Worm (Caenorhabditis elegans): ENCODE measurements around the gene Y39G8B.9.

Y39G8B.9 gene

DNA sequence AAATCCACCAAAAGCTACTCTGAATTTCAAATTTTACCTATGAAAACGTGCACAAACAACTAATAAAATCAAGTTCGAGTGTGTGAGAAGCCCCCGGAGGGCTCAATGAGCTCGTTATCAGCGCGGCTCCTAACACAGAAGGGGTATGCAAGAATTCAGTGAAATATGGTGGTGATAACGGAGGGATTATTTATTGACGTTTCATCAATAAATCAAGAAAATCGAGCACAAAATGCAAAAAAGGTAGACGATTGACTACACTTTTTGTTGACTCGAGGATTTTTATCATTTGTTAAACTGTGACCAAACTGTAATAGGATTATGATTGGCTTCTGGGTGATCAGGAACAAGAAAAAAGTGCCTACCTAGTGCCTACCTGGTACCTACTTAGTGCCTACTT is 23.7 kb upstream of the Y39G8B.9 start, which contains the start of gene zip-3:
TSS of gene zip-3 (minus strand) at position 21 of the 400 bp plus-strand sequence.
- no peak for TF ChIP-seq unc-120 (tag; optimal IDR thresholded peaks at IDR 0.05; ENCODE audit: poor library complexity, severe bottlenecking)
- TF ChIP-seq lsy-2 (tag; optimal IDR thresholded peaks at IDR 0.05) = no peak

DNA sequence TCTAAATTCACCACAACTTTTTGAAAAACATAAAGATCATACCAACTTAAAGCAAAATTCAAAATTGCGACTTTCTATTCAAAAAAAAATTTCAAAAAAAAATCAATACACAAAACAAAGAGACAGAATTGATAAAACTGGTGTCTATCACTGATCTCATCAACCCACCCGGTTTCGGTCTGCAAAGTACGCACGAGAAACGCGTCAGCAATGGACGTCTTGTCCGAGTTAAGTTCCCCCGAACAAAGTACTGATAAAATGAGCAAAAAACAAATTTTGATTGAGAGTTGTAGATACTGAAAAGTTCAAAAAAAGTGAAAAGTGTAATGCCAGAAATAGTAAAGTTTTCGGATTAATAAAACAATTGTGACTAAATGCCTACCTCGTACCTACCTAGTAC is 22.8 kb upstream of the Y39G8B.9 start:
- TF ChIP-seq hlh-1 (tag; optimal IDR thresholded peaks at IDR 0.05) = no peak

DNA sequence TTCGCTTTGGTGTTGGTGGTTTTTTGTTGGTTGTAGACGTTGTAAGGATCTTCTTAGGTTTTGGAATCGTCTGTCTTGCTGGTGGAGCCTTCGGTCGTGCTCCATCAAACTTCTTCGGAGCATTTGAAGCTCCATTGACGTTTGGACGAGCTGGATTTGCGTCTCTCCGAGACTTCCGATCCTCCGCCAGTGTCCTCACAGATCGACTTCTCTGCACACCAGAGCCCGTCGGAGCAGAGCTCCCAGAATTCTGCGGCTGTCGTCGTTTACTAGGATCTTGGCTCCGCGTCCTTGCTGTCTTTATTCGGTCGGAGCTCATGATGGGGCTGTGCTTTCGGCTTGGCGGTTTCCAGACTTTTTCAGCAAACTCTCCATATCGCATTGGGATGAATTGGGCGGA is 19.6 kb upstream of the Y39G8B.9 start:
- no peak for TF ChIP-seq ceh-39 (tag; optimal IDR thresholded peaks at IDR 0.05)
- TF ChIP-seq elt-1 (tag; optimal IDR thresholded peaks at IDR 0.05; ENCODE audit: borderline replicate concordance, insufficient read depth) = no peak
- TF ChIP-seq nhr-28 (tag; optimal IDR thresholded peaks at IDR 0.05) = no peak
- no peak for TF ChIP-seq elt-3 (tag; optimal IDR thresholded peaks at IDR 0.05)
- TF ChIP-seq ceh-83 (GFP tag; optimal IDR thresholded peaks at IDR 0.05) = no peak
- TF ChIP-seq unc-62 (GFP tag; optimal IDR thresholded peaks at IDR 0.05) = no peak
- no peak for TF ChIP-seq nhr-76 (tag; optimal IDR thresholded peaks at IDR 0.05)
- no peak for TF ChIP-seq zip-8 (tag; optimal IDR thresholded peaks at IDR 0.05)

DNA sequence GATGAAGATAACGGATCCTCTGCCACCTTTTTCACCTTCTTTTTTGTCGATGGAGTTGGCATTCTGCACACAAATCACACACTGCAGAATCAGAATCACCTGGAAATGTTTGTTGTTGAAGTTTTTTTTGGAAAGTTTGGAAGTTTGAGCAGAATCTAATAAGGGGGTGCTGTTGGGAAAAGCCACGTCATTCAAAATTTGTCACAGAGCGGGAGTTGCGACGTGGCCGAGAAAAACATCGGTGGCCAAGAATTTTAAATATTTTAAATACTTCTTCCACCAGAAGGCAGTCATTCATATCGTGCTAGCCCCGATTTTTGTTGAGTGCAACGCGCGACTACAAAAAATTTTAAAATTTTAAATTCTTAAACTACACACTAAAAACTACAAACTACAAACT is 18.8 kb upstream of the Y39G8B.9 start, which contains the start of gene rpi-1:
TSS of gene rpi-1 (minus strand) at position 101 of the 400 bp plus-strand sequence.
- no peak for TF ChIP-seq pha-4 (tag; optimal IDR thresholded peaks at IDR 0.05)
- no peak for TF ChIP-seq lin-13 (tag; optimal IDR thresholded peaks at IDR 0.05)
- TF ChIP-seq lsy-2 (tag; optimal IDR thresholded peaks at IDR 0.05) = no peak
- no peak for TF ChIP-seq lin-32 (GFP tag; optimal IDR thresholded peaks at IDR 0.05)

DNA sequence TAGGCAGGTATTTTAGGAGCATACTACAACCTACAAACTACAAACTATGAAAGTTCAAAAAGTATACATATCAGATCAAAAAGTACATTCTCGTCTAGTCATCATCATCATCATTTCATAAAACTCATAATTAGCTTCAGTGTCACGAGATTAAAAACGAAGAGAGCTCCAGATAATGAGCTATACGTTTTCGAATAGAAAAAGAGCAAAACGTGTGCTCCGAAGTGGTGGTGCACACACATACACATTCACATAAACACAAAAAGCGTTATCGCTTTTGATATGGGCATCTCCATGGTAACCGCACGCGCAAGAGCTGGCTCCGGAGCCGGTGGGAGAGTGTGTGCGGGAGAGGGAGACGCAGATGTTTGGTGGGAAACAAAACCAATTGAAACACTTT is 16.8 kb upstream of the Y39G8B.9 start:
- no peak for TF ChIP-seq ceh-39 (tag; optimal IDR thresholded peaks at IDR 0.05)
- TF ChIP-seq lin-13 (tag; optimal IDR thresholded peaks at IDR 0.05) = no peak
- no peak for TF ChIP-seq flh-1 (GFP tag; optimal IDR thresholded peaks at IDR 0.05)
- TF ChIP-seq nhr-28 (tag; optimal IDR thresholded peaks at IDR 0.05) = no peak
- no peak for TF ChIP-seq unc-39 (tag; optimal IDR thresholded peaks at IDR 0.05)
- no peak for TF ChIP-seq drap-1 (GFP tag; optimal IDR thresholded peaks at IDR 0.05)
- TF ChIP-seq sptf-1 (tag; optimal IDR thresholded peaks at IDR 0.05) = no peak
- TF ChIP-seq snpc-4 (tag; optimal IDR thresholded peaks at IDR 0.05) = no peak

DNA sequence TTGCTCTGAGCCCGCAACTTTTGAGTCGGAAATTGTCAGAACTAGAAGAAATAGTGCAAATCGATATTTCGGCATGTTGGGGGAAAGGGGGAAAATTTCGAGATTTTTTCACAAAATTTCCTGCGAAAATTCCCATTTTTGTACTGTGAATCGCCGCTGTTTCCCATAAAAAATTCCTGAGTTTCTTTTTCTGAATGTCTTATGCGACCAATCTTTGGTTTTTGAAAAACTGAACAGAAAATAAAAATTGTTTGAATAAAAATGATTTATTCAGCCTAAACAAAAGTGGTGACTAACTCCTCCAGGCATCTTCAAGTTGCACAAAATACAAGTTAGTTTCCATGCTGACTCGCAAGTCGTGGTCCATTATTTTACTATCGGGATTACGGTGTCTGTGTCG is 14.9 kb upstream of the Y39G8B.9 start, which contains the start of gene W07G1.7:
TSS of gene W07G1.7 (minus strand) at position 101 of the 400 bp plus-strand sequence.
- TF ChIP-seq sptf-1 (tag; optimal IDR thresholded peaks at IDR 0.05) (no peak), lin-32 (GFP tag; optimal IDR thresholded peaks at IDR 0.05) (no peak), unc-120 (tag; optimal IDR thresholded peaks at IDR 0.05; ENCODE audit: poor library complexity, severe bottlenecking) (no peak), lin-13 (tag; optimal IDR thresholded peaks at IDR 0.05) (no peak), unc-39 (tag; optimal IDR thresholded peaks at IDR 0.05) (no peak), ham-2 (GFP tag; optimal IDR thresholded peaks at IDR 0.05) (no peak), drap-1 (GFP tag; optimal IDR thresholded peaks at IDR 0.05) (no peak), nhr-237 (tag; optimal IDR thresholded peaks at IDR 0.05) (no peak), hlh-1 (tag; optimal IDR thresholded peaks at IDR 0.05) (no peak), pha-4 (tag; optimal IDR thresholded peaks at IDR 0.05) (no peak), ztf-11 (tag; optimal IDR thresholded peaks at IDR 0.05) (no peak), zip-8 (tag; optimal IDR thresholded peaks at IDR 0.05) (no peak), mep-1 (tag; optimal IDR thresholded peaks at IDR 0.05) (no peak), nhr-12 (tag; optimal IDR thresholded peaks at IDR 0.05) (no peak), M03D4.4 (tag; optimal IDR thresholded peaks at IDR 0.05) (no peak), tbx-8 (GFP tag; optimal IDR thresholded peaks at IDR 0.05) (no peak), bed-3 (GFP tag; optimal IDR thresholded peaks at IDR 0.05) (no peak), elt-1 (tag; optimal IDR thresholded peaks at IDR 0.05; ENCODE audit: borderline replicate concordance, insufficient read depth) (no peak), nhr-76 (tag; optimal IDR thresholded peaks at IDR 0.05) (no peak), snpc-4 (tag; optimal IDR thresholded peaks at IDR 0.05) (no peak)

DNA sequence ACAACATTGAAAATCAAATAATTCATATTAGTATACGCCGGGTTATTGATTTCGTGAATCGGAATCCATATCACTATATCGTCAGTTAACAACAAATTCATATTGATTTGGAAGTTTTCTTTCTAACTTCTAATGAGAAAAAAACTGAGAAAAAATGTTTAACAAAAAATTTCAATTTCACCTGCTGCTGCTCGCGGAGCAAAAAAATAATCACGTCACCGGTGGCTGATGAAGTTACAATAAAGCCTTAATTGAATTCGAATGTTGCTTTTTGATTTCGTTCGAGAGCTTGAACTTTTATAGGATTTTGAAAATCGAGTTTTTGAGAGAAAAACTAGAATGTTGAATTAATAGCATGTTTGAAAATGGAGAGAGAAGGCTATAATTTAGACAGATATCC is 12.2 kb upstream of the Y39G8B.9 start, which contains the start of gene sre-43:
TSS of gene sre-43 (minus strand) at position 101 of the 400 bp plus-strand sequence.
- TF ChIP-seq bed-3 (GFP tag; optimal IDR thresholded peaks at IDR 0.05) (no peak), mab-5 (tag; optimal IDR thresholded peaks at IDR 0.05) (no peak), elt-3 (tag; optimal IDR thresholded peaks at IDR 0.05) (no peak), blmp-1 (tag; optimal IDR thresholded peaks at IDR 0.05) (no peak), nhr-76 (tag; optimal IDR thresholded peaks at IDR 0.05) (no peak), lin-13 (tag; optimal IDR thresholded peaks at IDR 0.05) (no peak), elt-1 (tag; optimal IDR thresholded peaks at IDR 0.05; ENCODE audit: borderline replicate concordance, insufficient read depth) (no peak), unc-120 (tag; optimal IDR thresholded peaks at IDR 0.05; ENCODE audit: poor library complexity, severe bottlenecking) (no peak), ceh-43 (GFP tag; optimal IDR thresholded peaks at IDR 0.05) (no peak)

All from whole organism, mixed stage, embryonic.